Worm (Caenorhabditis elegans): Measurements from ENCODE around the gene F28H7.8.

F28H7.8 gene

ce11 chrV:10729456-10729904 lies 29.3 kb upstream of the F28H7.8 start (continued):
- TF ChIP-seq ceh-62 (tag; optimal IDR thresholded peaks at IDR 0.05) (no peak), nhr-28 (tag; optimal IDR thresholded peaks at IDR 0.05) (peak; percentile 99), ama-1 (optimal IDR thresholded peaks at IDR 0.05) (no peak), nhr-10 (tag; optimal IDR thresholded peaks at IDR 0.05) (peak; percentile 53), R02D3.7 (tag; optimal IDR thresholded peaks at IDR 0.05) (no peak), unc-130 (GFP tag; optimal IDR thresholded peaks at IDR 0.05) (no peak), D1046.2 (GFP tag; IDR thresholded peaks at IDR 0.05) (no peak), nhr-77 (tag; optimal IDR thresholded peaks at IDR 0.05) (peak; percentile 14), mep-1 (tag; optimal IDR thresholded peaks at IDR 0.05) (peak; percentile 42), ZK546.5 (tag; optimal IDR thresholded peaks at IDR 0.05) (no peak), lin-29 (GFP tag; IDR thresholded peaks at IDR 0.05) (no peak), daf-16 (GFP tag; optimal IDR thresholded peaks at IDR 0.05) (no peak), daf-16 (tag; optimal IDR thresholded peaks at IDR 0.05) (peak; percentile 80), arid-1 (GFP tag; conservative IDR thresholded peaks at IDR 0.05) (no peak), Y105C5A.15 (GFP tag; IDR thresholded peaks at IDR 0.05) (no peak)

- no peak for TF ChIP-seq nhr-77 (tag; optimal IDR thresholded peaks at IDR 0.05)
- TF ChIP-seq unc-62 (GFP tag; optimal IDR thresholded peaks at IDR 0.05 in 1 of 2), result peak in 1 of 2 experiments; percentile 88
- TF ChIP-seq unc-62 (tag; optimal IDR thresholded peaks at IDR 0.05), result no peak
- no peak for TF ChIP-seq lir-3 (tag; optimal IDR thresholded peaks at IDR 0.05)
- no peak for TF ChIP-seq zip-2 (tag; optimal IDR thresholded peaks at IDR 0.05)
- TF ChIP-seq lsy-2 (tag; optimal IDR thresholded peaks at IDR 0.05), result peak in 1 of 2 experiments; percentile 1
- peak; percentile 87 for TF ChIP-seq nhr-28 (tag; optimal IDR thresholded peaks at IDR 0.05)
- peak; percentile 5 for TF ChIP-seq hlh-11 (tag; optimal IDR thresholded peaks at IDR 0.05)
- no peak for TF ChIP-seq dmd-6 (GFP tag; IDR thresholded peaks at IDR 0.05)
- TF ChIP-seq nhr-237 (tag; optimal IDR thresholded peaks at IDR 0.05), result no peak
- peak in 1 of 2 experiments; percentile 56 for TF ChIP-seq hif-1 (tag; optimal IDR thresholded peaks at IDR 0.05)
- TF ChIP-seq nhr-111 (GFP tag; optimal IDR thresholded peaks at IDR 0.05), result no peak
- TF ChIP-seq nhr-11 (tag; optimal IDR thresholded peaks at IDR 0.05), result peak; percentile 89
- TF ChIP-seq mdl-1 (tag; optimal IDR thresholded peaks at IDR 0.05), result peak in 1 of 2 experiments; percentile 1
- no peak for TF ChIP-seq F49E8.2 (tag; optimal IDR thresholded peaks at IDR 0.05; ENCODE audit: borderline replicate concordance)
- no peak for TF ChIP-seq ceh-82 (tag; optimal IDR thresholded peaks at IDR 0.05)
- TF ChIP-seq aha-1 (tag), result peak; percentile 59
- peak in 1 of 2 experiments; percentile 45 for TF ChIP-seq daf-16 (GFP tag; optimal IDR thresholded peaks at IDR 0.05)
- no peak for TF ChIP-seq daf-16 (tag; optimal IDR thresholded peaks at IDR 0.05)
- no peak for TF ChIP-seq zip-11 (GFP tag; IDR thresholded peaks at IDR 0.05)
- TF ChIP-seq nhr-6 (tag; optimal IDR thresholded peaks at IDR 0.05), result no peak
- no peak for TF ChIP-seq lin-38 (GFP tag; IDR thresholded peaks at IDR 0.05)
Measured at ce11 chrV:10730824-10731416, 27.8 kb upstream of the F28H7.8 start.

ce11 chrV:10731989-10732472 lies 26.7 kb upstream of the F28H7.8 start, which contains the start of gene T28B11.1:
Gene T28B11.1, minus strand, starts transcription at chrV:10732422.
- TF ChIP-seq ztf-7 (tag; optimal IDR thresholded peaks at IDR 0.05), result peak; percentile 27
- no peak for TF ChIP-seq attf-4 (tag; optimal IDR thresholded peaks at IDR 0.05)
- TF ChIP-seq snpc-4 (tag; optimal IDR thresholded peaks at IDR 0.05), result no peak
- no peak for TF ChIP-seq mdt-29 (GFP tag; IDR thresholded peaks at IDR 0.05)
- TF ChIP-seq tra-1 (GFP tag; IDR thresholded peaks at IDR 0.05), result no peak
- TF ChIP-seq pqm-1 (tag; optimal IDR thresholded peaks at IDR 0.05), result peak; percentile 61
- no peak for TF ChIP-seq F49E8.2 (tag; optimal IDR thresholded peaks at IDR 0.05; ENCODE audit: borderline replicate concordance)
- no peak for TF ChIP-seq ZK337.2 (GFP tag; IDR thresholded peaks at IDR 0.05)
- no peak for TF ChIP-seq F26F4.8 (GFP tag; conservative IDR thresholded peaks at IDR 0.05)
- peak; percentile 48 for TF ChIP-seq dve-1 (tag; optimal IDR thresholded peaks at IDR 0.05; ENCODE audit: insufficient read depth)
- peak; percentile 58 for TF ChIP-seq nhr-28 (tag; optimal IDR thresholded peaks at IDR 0.05)
- no peak for TF ChIP-seq nhr-11 (tag; optimal IDR thresholded peaks at IDR 0.05)
- no peak for TF ChIP-seq hlh-30 (tag; optimal IDR thresholded peaks at IDR 0.05; ENCODE audit: insufficient read depth)
- TF ChIP-seq aha-1 (tag), result no peak
